Worm (Caenorhabditis elegans) whole organism, mixed stage, embryonic: ENCODE measurements around the gene ptl-1.
A peak's percentile ranks its signal among the peaks of the same experiment; 100 is the strongest.

Experiments used
- M03D4.4 ChIP-seq: sonication (generic microtip); optimal IDR thresholded peaks from 2 replicates; lab custom pipeline; 2017; ENCODE audit warnings: mild to moderate bottlenecking, missing genetic modification characterization, missing compliant biosample characterization
- bed-3 ChIP-seq: fragments of 200-800 bp; sonication (Bioruptor generic); optimal IDR thresholded peaks from 3 replicates; lab custom pipeline; 2018; ENCODE audit warnings: mild to moderate bottlenecking, missing genetic modification characterization, moderate library complexity, missing compliant biosample characterization
- ceh-39 ChIP-seq: fragments of 150-350 bp; optimal IDR thresholded peaks from 2 replicates; lab custom pipeline; 2014; ENCODE audit warnings: missing biosample characterization, missing genetic modification characterization
- ceh-43 ChIP-seq: fragments of 200-800 bp; sonication (Bioruptor generic); optimal IDR thresholded peaks from 2 replicates; lab custom pipeline; 2018; ENCODE audit warnings: mild to moderate bottlenecking, missing genetic modification characterization, moderate library complexity, missing compliant biosample characterization
- ceh-83 ChIP-seq: fragments of 200-800 bp; sonication (Bioruptor generic); optimal IDR thresholded peaks from 2 replicates; lab custom pipeline; 2018; ENCODE audit warnings: mild to moderate bottlenecking, missing genetic modification characterization, missing compliant biosample characterization
- ces-1 ChIP-seq: fragments of 150-350 bp; optimal IDR thresholded peaks from 2 replicates; lab custom pipeline; 2014; ENCODE audit warnings: missing biosample characterization, missing genetic modification reagents, missing genetic modification characterization
- cnd-1 ChIP-seq: fragments of 200-800 bp; sonication (Bioruptor generic); optimal IDR thresholded peaks from 2 replicates; lab custom pipeline; 2018; ENCODE audit warnings: mild to moderate bottlenecking, missing genetic modification characterization, missing compliant biosample characterization
- drap-1 ChIP-seq: fragments of 200-800 bp; sonication (Bioruptor generic); optimal IDR thresholded peaks from 3 replicates; lab custom pipeline; 2018; ENCODE audit warnings: mild to moderate bottlenecking, missing genetic modification characterization, missing compliant biosample characterization
- elt-1 ChIP-seq: sonication (generic microtip); optimal IDR thresholded peaks from 2 replicates; lab custom pipeline; 2017; ENCODE audit warnings: missing genetic modification characterization, mild to moderate bottlenecking, missing compliant biosample characterization, antibody characterized with exemption, moderate library complexity, borderline replicate concordance; ENCODE audit not compliant: insufficient read depth
- elt-3 ChIP-seq: fragments of 150-350 bp; optimal IDR thresholded peaks from 2 replicates; lab custom pipeline; 2014; ENCODE audit warnings: missing biosample characterization, missing genetic modification characterization
- flh-1 ChIP-seq: fragments of 200-800 bp; sonication (Bioruptor generic); optimal IDR thresholded peaks from 2 replicates; lab custom pipeline; 2018; ENCODE audit warnings: mild to moderate bottlenecking, missing genetic modification characterization, moderate library complexity, missing compliant biosample characterization
- ham-2 ChIP-seq: fragments of 200-800 bp; sonication (Bioruptor generic); optimal IDR thresholded peaks from 2 replicates; lab custom pipeline; 2018; ENCODE audit warnings: mild to moderate bottlenecking, missing genetic modification characterization, missing compliant biosample characterization
- hlh-1 ChIP-seq: fragments of 150-350 bp; optimal IDR thresholded peaks from 2 replicates; lab custom pipeline; 2014; ENCODE audit warnings: missing biosample characterization, missing genetic modification reagents, missing genetic modification characterization
- lsy-2 ChIP-seq: fragments of 150-350 bp; optimal IDR thresholded peaks from 2 replicates; lab custom pipeline; 2014; ENCODE audit warnings: missing biosample characterization, missing genetic modification characterization
- mab-5 ChIP-seq: fragments of 150-350 bp; optimal IDR thresholded peaks from 2 replicates; lab custom pipeline; 2014; ENCODE audit warnings: missing biosample characterization, missing genetic modification characterization
- mep-1 ChIP-seq: fragments of 150-350 bp; optimal IDR thresholded peaks from 2 replicates; lab custom pipeline; 2017; ENCODE audit warnings: missing biosample characterization, missing genetic modification reagents, missing genetic modification characterization, inconsistent platforms
- mls-2 ChIP-seq: sonication (generic microtip); optimal IDR thresholded peaks from 2 replicates; lab custom pipeline; 2016; ENCODE audit warnings: mild to moderate bottlenecking, missing genetic modification characterization, moderate library complexity, missing compliant biosample characterization
- nhr-2 ChIP-seq: fragments of 150-350 bp; optimal IDR thresholded peaks from 2 replicates; lab custom pipeline; 2014; ENCODE audit warnings: missing biosample characterization, missing genetic modification characterization
- nhr-237 ChIP-seq: fragments of 150-350 bp; optimal IDR thresholded peaks from 2 replicates; lab custom pipeline; 2014; ENCODE audit warnings: missing biosample characterization, missing genetic modification characterization
- nhr-28 ChIP-seq: fragments of 150-350 bp; optimal IDR thresholded peaks from 2 replicates; lab custom pipeline; 2014; ENCODE audit warnings: missing biosample characterization, missing genetic modification characterization
- pha-4 ChIP-seq: fragments of 150-350 bp; optimal IDR thresholded peaks from 2 replicates; lab custom pipeline; 2018; ENCODE audit warnings: missing biosample characterization, missing genetic modification reagents, missing genetic modification characterization
- sem-2 ChIP-seq: fragments of 200-800 bp; sonication (Bioruptor generic); optimal IDR thresholded peaks from 2 replicates; lab custom pipeline; 2018; ENCODE audit warnings: mild to moderate bottlenecking, missing genetic modification characterization, missing compliant biosample characterization
- snpc-4 ChIP-seq: fragments of 150-350 bp; optimal IDR thresholded peaks from 2 replicates; lab custom pipeline; 2014; ENCODE audit warnings: missing biosample characterization, missing genetic modification characterization
- sptf-1 ChIP-seq: sonication (generic microtip); optimal IDR thresholded peaks from 2 replicates; lab custom pipeline; 2017; ENCODE audit warnings: mild to moderate bottlenecking, missing genetic modification characterization, moderate library complexity, missing compliant biosample characterization
- tbx-8 ChIP-seq: fragments of 200-800 bp; sonication (Bioruptor generic); optimal IDR thresholded peaks from 2 replicates; lab custom pipeline; 2018; ENCODE audit warnings: mild to moderate bottlenecking, missing genetic modification characterization, moderate library complexity, missing compliant biosample characterization
- unc-120 ChIP-seq: sonication (generic microtip); optimal IDR thresholded peaks from 2 replicates; lab custom pipeline; 2017; ENCODE audit warnings: missing genetic modification characterization, missing compliant biosample characterization; ENCODE audit not compliant: poor library complexity, severe bottlenecking
- unc-39 ChIP-seq: fragments of 150-350 bp; optimal IDR thresholded peaks from 2 replicates; lab custom pipeline; 2014; ENCODE audit warnings: missing biosample characterization, missing genetic modification characterization
- unc-62 ChIP-seq: fragments of 150-350 bp; optimal IDR thresholded peaks from 2 replicates; lab custom pipeline; 2014; ENCODE audit warnings: missing biosample characterization, missing genetic modification reagents, missing genetic modification characterization
- zip-8 ChIP-seq: fragments of 150-350 bp; optimal IDR thresholded peaks from 2 replicates; lab custom pipeline; 2014; ENCODE audit warnings: missing biosample characterization, missing genetic modification characterization
- ztf-11 ChIP-seq: fragments of 150-350 bp; optimal IDR thresholded peaks from 2 replicates; lab custom pipeline; 2014; ENCODE audit warnings: missing biosample characterization, missing genetic modification characterization

The ptl-1 gene

DNA sequence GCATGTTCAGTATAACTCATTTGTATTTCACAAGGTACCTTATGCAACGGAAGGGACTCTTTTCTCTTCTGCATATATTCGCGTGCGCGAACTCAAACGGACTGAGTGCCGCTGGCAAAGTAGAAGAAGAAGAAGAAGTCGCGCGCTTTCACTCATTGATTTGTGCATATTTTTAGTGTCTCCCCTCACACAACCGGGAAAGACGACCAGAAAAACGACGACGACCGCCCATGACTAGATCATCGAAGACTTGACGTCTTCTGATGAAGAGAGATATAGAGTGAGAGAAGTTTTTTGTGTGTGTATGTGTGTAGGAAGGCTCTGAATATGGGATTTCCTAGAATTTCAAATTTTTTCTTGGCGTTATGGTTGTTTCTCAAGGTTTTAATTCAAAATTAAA, 580 bp upstream of the ptl-1 start:
- TF ChIP-seq ham-2 (GFP tag; lab: Kevin White, UChicago), result no peak
- TF ChIP-seq sptf-1 (tag; lab: Kevin White, UChicago), result no peak
- TF ChIP-seq elt-3 (tag; lab: Kevin White, UChicago), result no peak
- TF ChIP-seq ces-1 (GFP tag; lab: Kevin White, UChicago), result peak; percentile 62

DNA sequence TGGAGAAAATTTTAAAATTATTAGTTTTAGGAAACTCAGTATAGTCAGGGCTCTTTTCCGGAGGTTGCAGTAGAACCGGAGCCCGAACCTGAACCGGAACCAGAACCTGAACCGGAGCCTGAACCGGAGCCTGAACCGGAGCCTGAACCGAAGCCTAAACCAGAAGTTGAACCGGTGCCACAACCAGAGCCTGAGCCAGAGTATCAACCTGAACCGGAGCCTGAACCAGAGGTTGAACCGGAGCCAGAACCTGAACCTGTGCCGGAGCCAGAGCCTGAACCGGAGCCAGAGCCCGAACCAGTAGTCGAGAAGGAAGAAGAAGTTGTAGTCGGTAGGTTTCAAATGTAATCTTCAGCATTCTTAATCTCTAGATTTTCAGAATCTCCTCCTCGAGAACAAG, 3.5 kb downstream of the ptl-1 start:
- TF ChIP-seq sem-2, result no peak
- no peak for TF ChIP-seq M03D4.4
- no peak for TF ChIP-seq zip-8 (tag; lab: Kevin White, UChicago)
- no peak for TF ChIP-seq drap-1 (GFP tag; lab: Kevin White, UChicago)
- TF ChIP-seq, all 35 proteins: peak for 0

DNA sequence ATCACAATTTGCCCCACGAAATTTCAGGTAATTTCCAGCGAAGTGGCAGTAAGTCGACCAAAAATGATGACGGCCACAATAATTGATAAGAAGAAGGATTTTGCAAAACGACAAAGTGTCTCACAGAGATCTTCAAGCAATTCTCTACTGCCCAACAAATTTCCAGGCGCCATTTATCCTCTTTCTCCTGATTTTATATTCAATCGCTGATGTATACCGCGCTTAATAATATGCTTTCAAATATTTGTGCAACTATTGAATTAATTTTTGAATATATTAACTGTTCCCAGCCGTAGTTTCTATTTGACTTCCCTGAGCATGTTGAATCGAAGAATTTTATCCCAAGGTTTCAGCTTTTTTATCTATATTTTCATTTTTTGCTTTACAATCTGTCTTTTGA, 6.0 kb downstream of the ptl-1 start, which contains the start of gene tpst-2:
Gene tpst-2 (plus strand): TSS at position 301 of the 400 bp plus-strand sequence.
- TF ChIP-seq M03D4.4, result no peak
- no peak for TF ChIP-seq hlh-1
- TF ChIP-seq ceh-39 (tag; lab: Kevin White, UChicago), result no peak
- no peak for TF ChIP-seq nhr-237 (tag; lab: Kevin White, UChicago)
- TF ChIP-seq elt-1 (tag; lab: Kevin White, UChicago), result no peak
- TF ChIP-seq zip-8 (tag; lab: Kevin White, UChicago), result no peak
- TF ChIP-seq drap-1 (GFP tag; lab: Kevin White, UChicago), result no peak
- no peak for TF ChIP-seq ceh-83 (GFP tag; lab: Kevin White, UChicago)
- TF ChIP-seq ceh-43, result no peak
- TF ChIP-seq flh-1, result no peak
- TF ChIP-seq cnd-1, result no peak
- TF ChIP-seq elt-3 (tag; lab: Kevin White, UChicago), result no peak
- TF ChIP-seq mls-2, result no peak
- TF ChIP-seq unc-39, result no peak
- TF ChIP-seq pha-4 (tag; lab: Kevin White, UChicago), result no peak
- no peak for TF ChIP-seq tbx-8

DNA sequence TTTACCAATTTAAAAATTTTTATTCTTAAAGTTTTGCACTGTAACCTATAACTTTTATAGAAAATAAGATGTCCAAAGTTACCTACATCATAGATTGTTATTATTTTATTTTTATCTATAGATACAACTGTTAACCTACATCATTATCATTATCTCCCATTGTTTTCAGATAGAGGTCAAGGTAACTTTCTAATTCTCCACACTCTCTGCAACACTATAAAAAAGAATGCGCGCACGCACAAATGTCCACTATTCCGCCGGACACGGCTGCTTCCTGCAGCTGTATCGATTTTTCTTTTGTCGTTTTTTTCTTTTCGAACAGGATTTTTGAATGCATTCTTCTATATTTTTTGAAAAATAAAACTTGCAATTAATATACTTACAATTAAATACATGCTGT, 7.7 kb downstream of the ptl-1 start:
- TF ChIP-seq zip-8 (tag; lab: Kevin White, UChicago) (no peak), hlh-1 (peak; percentile 26)

DNA sequence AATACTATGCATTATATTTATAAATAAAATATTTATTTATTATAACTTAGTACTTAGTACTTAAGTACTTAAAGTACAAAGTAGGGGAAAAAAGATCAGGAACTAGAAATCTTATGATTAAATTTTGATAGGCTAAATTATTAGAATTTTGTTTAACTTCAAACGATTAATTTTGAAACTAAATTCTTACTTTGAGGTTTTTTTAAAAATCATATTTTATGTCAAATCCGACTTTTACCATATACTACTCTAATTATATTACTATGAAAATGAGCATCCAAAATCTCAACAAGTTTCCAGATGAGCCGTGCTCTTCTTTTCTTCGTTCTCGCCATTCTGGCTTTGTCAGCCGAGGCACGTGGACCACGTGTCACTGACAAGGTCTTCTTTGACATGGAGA, 8.1 kb downstream of the ptl-1 start, which contains the start of gene cyn-6:
Gene cyn-6 (plus strand): TSS at position 301 of the 400 bp plus-strand sequence.
- no peak for TF ChIP-seq nhr-237 (tag; lab: Kevin White, UChicago)
- TF ChIP-seq flh-1, result no peak
- no peak for TF ChIP-seq nhr-28 (tag; lab: Kevin White, UChicago)
- no peak for TF ChIP-seq ham-2 (GFP tag; lab: Kevin White, UChicago)
- TF ChIP-seq drap-1 (GFP tag; lab: Kevin White, UChicago), result no peak
- no peak for TF ChIP-seq mls-2
- no peak for TF ChIP-seq lsy-2
- no peak for TF ChIP-seq mab-5 (tag; lab: Kevin White, UChicago)

DNA sequence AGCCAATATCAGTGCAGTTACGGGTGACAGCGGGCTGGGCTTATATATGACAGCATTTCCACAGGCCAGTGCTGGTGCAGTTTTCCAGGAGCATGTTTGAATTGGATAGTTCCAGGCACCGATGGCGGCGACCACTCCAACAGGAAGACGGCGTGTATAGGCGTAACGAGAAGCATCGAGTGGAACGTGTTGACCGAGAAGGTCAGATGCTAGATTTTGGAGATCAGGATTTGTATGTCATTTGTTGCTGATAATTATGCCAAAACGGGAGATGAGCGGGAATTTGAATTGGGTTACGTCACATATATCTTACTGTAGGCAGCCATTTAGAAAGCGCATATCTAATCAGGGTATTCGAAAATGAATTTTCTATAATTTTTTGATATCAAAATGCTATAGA, 10.5 kb downstream of the ptl-1 start:
- TF ChIP-seq ceh-39 (tag; lab: Kevin White, UChicago) (no peak), ces-1 (GFP tag; lab: Kevin White, UChicago) (no peak), unc-62 (no peak), nhr-237 (tag; lab: Kevin White, UChicago) (no peak), ztf-11 (tag; lab: Kevin White, UChicago) (no peak), unc-39 (no peak), ceh-83 (GFP tag; lab: Kevin White, UChicago) (no peak), elt-1 (tag; lab: Kevin White, UChicago) (no peak), flh-1 (no peak)

DNA sequence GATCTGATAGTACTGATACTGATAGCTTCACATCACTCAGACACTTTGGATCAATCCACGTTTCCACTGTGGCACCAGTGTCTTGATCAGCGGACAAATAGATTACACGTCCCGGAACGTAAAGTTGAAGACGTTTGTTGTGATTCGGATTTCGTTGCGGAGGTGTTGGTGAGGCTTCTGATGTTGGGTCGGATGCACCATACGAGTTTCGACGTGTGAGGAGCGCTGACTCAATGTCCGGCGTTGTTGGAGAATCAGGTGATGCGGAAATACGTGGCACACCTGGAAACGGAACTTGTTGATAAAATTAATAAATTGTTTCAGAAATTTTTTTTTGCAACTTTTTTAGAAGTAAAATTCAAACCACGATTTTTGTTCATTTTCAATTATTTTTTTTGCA, 13.8 kb downstream of the ptl-1 start, which contains the start of gene alh-11:
Gene alh-11 (minus strand): TSS at position 101 of the 400 bp plus-strand sequence.
- no peak for TF ChIP-seq tbx-8
- TF ChIP-seq sem-2, result no peak
- TF ChIP-seq unc-120, result no peak
- TF ChIP-seq elt-1 (tag; lab: Kevin White, UChicago), result no peak
- TF ChIP-seq mep-1 (tag; lab: Kevin White, UChicago), result no peak
- no peak for TF ChIP-seq ztf-11 (tag; lab: Kevin White, UChicago)
- TF ChIP-seq sptf-1 (tag; lab: Kevin White, UChicago), result no peak
- no peak for TF ChIP-seq ceh-83 (GFP tag; lab: Kevin White, UChicago)
- no peak for TF ChIP-seq snpc-4 (tag; lab: Kevin White, UChicago)
- TF ChIP-seq zip-8 (tag; lab: Kevin White, UChicago), result no peak
- no peak for TF ChIP-seq cnd-1
- no peak for TF ChIP-seq unc-39
- no peak for TF ChIP-seq drap-1 (GFP tag; lab: Kevin White, UChicago)
- no peak for TF ChIP-seq nhr-2 (tag; lab: Kevin White, UChicago)
- no peak for TF ChIP-seq elt-3 (tag; lab: Kevin White, UChicago)
- no peak for TF ChIP-seq bed-3
